Worm (Caenorhabditis elegans) whole organism, midembryonic: ENCODE results near the gene pmp-1.

ENCODE experiments used
- flt-1 ChIP-seq: fragments of 200-800 bp; sonication (Bioruptor generic); IDR thresholded peaks from 2 replicates; pipeline ENCODE4 v1.3.6; 2022; ENCODE audit warnings: missing genetic modification characterization, missing compliant biosample characterization
- klf-2 ChIP-seq: fragments of 200-800 bp; sonication (Bioruptor generic); conservative IDR thresholded peaks from 2 replicates; pipeline ENCODE4 v1.3.6; 2022; ENCODE audit warnings: missing genetic modification reagents, missing genetic modification characterization, missing compliant biosample characterization
- ref-1 ChIP-seq: fragments of 200-800 bp; sonication (Bioruptor generic); conservative IDR thresholded peaks from 2 replicates; pipeline ENCODE4 v1.3.6; 2022; ENCODE audit warnings: missing genetic modification reagents, missing genetic modification characterization, missing compliant biosample characterization
- ztf-29 ChIP-seq: fragments of 200-800 bp; sonication (Bioruptor generic); IDR thresholded peaks from 2 replicates; pipeline ENCODE4 v1.3.6; 2022; ENCODE audit warnings: missing genetic modification reagents, missing genetic modification characterization, missing compliant biosample characterization

DNA sequence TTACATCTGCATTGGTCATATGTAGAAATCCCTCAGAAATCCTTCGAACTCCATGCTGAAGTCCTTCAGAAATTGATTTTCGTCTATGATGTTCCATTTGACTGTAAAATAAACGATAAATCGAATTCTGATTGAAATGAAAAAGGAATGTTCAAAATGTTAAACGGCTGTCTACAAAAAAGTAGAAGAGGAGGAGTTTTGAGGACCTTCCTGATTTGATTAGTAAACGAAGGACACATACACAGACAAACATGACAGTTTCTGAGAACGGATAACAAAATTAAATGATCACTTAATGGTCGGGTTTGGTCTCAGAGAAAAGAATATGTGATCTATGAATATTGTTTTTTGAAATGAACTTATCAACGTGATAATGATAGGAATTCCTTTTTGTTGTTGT, 6.6 kb downstream of the pmp-1 start, which contains the start of gene slc-36.5:
- TF ChIP-seq klf-2 (GFP tag; lab: Robert Waterston, UW) = no peak
- TF ChIP-seq ref-1 (GFP tag; lab: Robert Waterston, UW) = no peak
- no peak for TF ChIP-seq flt-1
- TF ChIP-seq ztf-29 (GFP tag; lab: Robert Waterston, UW) = no peak
